Worm (Caenorhabditis elegans) whole organism, young adult: ENCODE data around the gene trpp-6.

ENCODE experiments used
- B0035.1 ChIP-seq: sonication (generic microtip); optimal IDR thresholded peaks from 2 replicates; lab custom pipeline; 2016; ENCODE audit warnings: missing genetic modification characterization, mild to moderate bottlenecking, missing compliant biosample characterization, missing genotype, missing genetic modification reagents
- B0261.1 ChIP-seq: sonication (generic microtip); optimal IDR thresholded peaks from 2 replicates; lab custom pipeline; 2016; ENCODE audit warnings: mild to moderate bottlenecking, missing genetic modification characterization, moderate library complexity, missing compliant biosample characterization
- B0336.3 ChIP-seq: fragments of 200-800 bp; sonication (Bioruptor generic); IDR thresholded peaks from 2 replicates; pipeline ENCODE4 v1.3.6; 2022; ENCODE audit warnings: missing genetic modification characterization, missing compliant biosample characterization
- D2030.7 ChIP-seq: fragments of 200-800 bp; sonication (Bioruptor generic); IDR thresholded peaks from 2 replicates; pipeline ENCODE4 v1.3.6; 2022; ENCODE audit warnings: missing genetic modification reagents, missing genetic modification characterization, missing compliant biosample characterization
- F23B12.7 ChIP-seq: sonication (generic microtip); optimal IDR thresholded peaks from 2 replicates; lab custom pipeline; 2017; ENCODE audit warnings: missing genetic modification characterization, mild to moderate bottlenecking, missing compliant biosample characterization, antibody characterized with exemption, moderate library complexity; ENCODE audit not compliant: insufficient read depth
- F49E8.2 ChIP-seq: sonication (generic microtip); optimal IDR thresholded peaks from 3 replicates; lab custom pipeline; 2017; ENCODE audit warnings: missing genetic modification characterization, mild to moderate bottlenecking, missing compliant biosample characterization, antibody characterized with exemption, moderate library complexity; ENCODE audit not compliant: insufficient read depth
- F52B5.7 ChIP-seq: sonication (generic microtip); optimal IDR thresholded peaks from 2 replicates; lab custom pipeline; 2016; ENCODE audit warnings: mild to moderate bottlenecking, missing genetic modification characterization, missing compliant biosample characterization
- K11D2.4 ChIP-seq: fragments of 200-800 bp; sonication (Bioruptor generic); IDR thresholded peaks from 2 replicates; pipeline ENCODE4 v1.3.6; 2022; ENCODE audit warnings: missing genetic modification reagents, missing genetic modification characterization, missing compliant biosample characterization
- T26A5.8 ChIP-seq: sonication (generic microtip); optimal IDR thresholded peaks from 2 replicates; lab custom pipeline; 2016; ENCODE audit warnings: missing genetic modification characterization, missing compliant biosample characterization
- Y53G8AR.9 ChIP-seq: fragments of 200-800 bp; sonication (Bioruptor generic); conservative IDR thresholded peaks from 2 replicates; pipeline ENCODE4 v1.3.6; 2022; ENCODE audit warnings: missing genetic modification reagents, missing genetic modification characterization, missing compliant biosample characterization
- Y67H2A.10 ChIP-seq: fragments of 200-800 bp; sonication (Bioruptor generic); conservative IDR thresholded peaks from 2 replicates; pipeline ENCODE4 v1.3.6; 2022; ENCODE audit warnings: missing genetic modification reagents, missing genetic modification characterization, missing compliant biosample characterization
- Y95B8A.8 ChIP-seq: fragments of 200-800 bp; sonication (Bioruptor generic); IDR thresholded peaks from 2 replicates; pipeline ENCODE4 v1.3.6; 2022; ENCODE audit warnings: missing genetic modification reagents, missing genetic modification characterization, missing compliant biosample characterization
- aptf-2 ChIP-seq: fragments of 200-800 bp; sonication (Bioruptor generic); conservative IDR thresholded peaks from 2 replicates; pipeline ENCODE4 v1.3.6; 2022; ENCODE audit warnings: missing genetic modification reagents, missing genetic modification characterization, missing compliant biosample characterization
- athp-1 ChIP-seq: sonication (generic microtip); optimal IDR thresholded peaks from 2 replicates; lab custom pipeline; 2017; ENCODE audit warnings: mild to moderate bottlenecking, missing genetic modification characterization, missing compliant biosample characterization
- attf-6 ChIP-seq: fragments of 200-800 bp; sonication (Bioruptor generic); IDR thresholded peaks from 2 replicates; pipeline ENCODE4 v1.3.6; 2022; ENCODE audit warnings: missing genetic modification reagents, missing genetic modification characterization, missing compliant biosample characterization
- bed-1 ChIP-seq: fragments of 200-800 bp; sonication (Bioruptor generic); IDR thresholded peaks from 2 replicates; pipeline ENCODE4 v1.3.6; 2022; ENCODE audit warnings: missing genetic modification reagents, missing genetic modification characterization, missing compliant biosample characterization
- bed-2 ChIP-seq: fragments of 200-800 bp; sonication (Bioruptor generic); IDR thresholded peaks from 2 replicates; pipeline ENCODE4 v1.3.6; 2022; ENCODE audit warnings: missing genetic modification reagents, missing genetic modification characterization, missing compliant biosample characterization
- ccch-3 ChIP-seq: fragments of 200-800 bp; sonication (Bioruptor generic); optimal IDR thresholded peaks from 2 replicates; lab custom pipeline; 2018; ENCODE audit warnings: mild to moderate bottlenecking, missing genetic modification characterization, missing compliant biosample characterization
- cebp-1 ChIP-seq, 2 experiments: fragments of 200-800 bp in 1 of 2; sonication (Bioruptor generic) in 1 of 2; sonication (generic microtip) in 1 of 2; IDR thresholded peaks in 1 of 2; optimal IDR thresholded peaks in 1 of 2; 2 replicates each; pipeline versions ENCODE4 v1.3.6 to Lab custom; 2017 to 2022; ENCODE audit warnings: missing compliant biosample characterization in 2 of 2, missing genetic modification characterization in 2 of 2, mild to moderate bottlenecking in 1 of 2, missing genetic modification reagents in 1 of 2, moderate library complexity in 1 of 2
- cebp-2 ChIP-seq: fragments of 200-800 bp; sonication (Bioruptor generic); IDR thresholded peaks from 2 replicates; pipeline ENCODE4 v1.3.6; 2022; ENCODE audit warnings: missing genetic modification characterization, missing compliant biosample characterization
- ceh-100 ChIP-seq: fragments of 200-800 bp; sonication (Bioruptor generic); IDR thresholded peaks from 2 replicates; pipeline ENCODE4 v1.3.6; 2022; ENCODE audit warnings: missing genetic modification reagents, missing genetic modification characterization, missing compliant biosample characterization
- ceh-27 ChIP-seq: fragments of 200-800 bp; sonication (Bioruptor generic); optimal IDR thresholded peaks from 2 replicates; lab custom pipeline; 2018; ENCODE audit warnings: mild to moderate bottlenecking, missing genetic modification characterization, moderate library complexity, missing compliant biosample characterization
- ceh-79 ChIP-seq: sonication (generic microtip); optimal IDR thresholded peaks from 2 replicates; lab custom pipeline; 2017; ENCODE audit warnings: mild to moderate bottlenecking, missing genetic modification characterization, missing compliant biosample characterization
- ceh-91 ChIP-seq: fragments of 200-800 bp; sonication (Bioruptor generic); IDR thresholded peaks from 2 replicates; pipeline ENCODE4 v1.3.6; 2022; ENCODE audit warnings: missing genetic modification reagents, missing genetic modification characterization, missing compliant biosample characterization
- efl-1 ChIP-seq: fragments of 150-350 bp; optimal IDR thresholded peaks from 2 replicates; lab custom pipeline; 2014; ENCODE audit warnings: missing biosample characterization, missing genetic modification reagents, missing genetic modification characterization
- egl-18 ChIP-seq: fragments of 200-800 bp; sonication (Bioruptor generic); IDR thresholded peaks from 2 replicates; pipeline ENCODE4 v1.3.6; 2022; ENCODE audit warnings: missing genetic modification reagents, missing genetic modification characterization, missing compliant biosample characterization
- ets-4 ChIP-seq: fragments of 200-800 bp; sonication (Bioruptor generic); optimal IDR thresholded peaks from 2 replicates; lab custom pipeline; 2018; ENCODE audit warnings: mild to moderate bottlenecking, missing genetic modification characterization, missing compliant biosample characterization
- fkh-3 ChIP-seq: sonication (generic microtip); optimal IDR thresholded peaks from 2 replicates; lab custom pipeline; 2016; ENCODE audit warnings: mild to moderate bottlenecking, missing genetic modification characterization, missing compliant biosample characterization
- gei-17 ChIP-seq: fragments of 200-800 bp; sonication (Bioruptor generic); optimal IDR thresholded peaks from 2 replicates; lab custom pipeline; 2018; ENCODE audit warnings: mild to moderate bottlenecking, missing genetic modification characterization, missing compliant biosample characterization
- hlh-12 ChIP-seq: sonication (generic microtip); optimal IDR thresholded peaks from 2 replicates; lab custom pipeline; 2016; ENCODE audit warnings: missing genetic modification characterization, missing compliant biosample characterization
- hrde-1 ChIP-seq: sonication (generic microtip); optimal IDR thresholded peaks from 2 replicates; lab custom pipeline; 2016; ENCODE audit warnings: missing genetic modification characterization, mild to moderate bottlenecking, missing compliant biosample characterization, moderate library complexity, missing genotype, missing genetic modification reagents, borderline replicate concordance
- lag-1 ChIP-seq: fragments of 200-800 bp; sonication (Bioruptor generic); IDR thresholded peaks from 2 replicates; pipeline ENCODE4 v1.3.6; 2022; ENCODE audit warnings: missing genetic modification reagents, missing genetic modification characterization, missing compliant biosample characterization
- lin-26 ChIP-seq: fragments of 200-800 bp; sonication (Bioruptor generic); IDR thresholded peaks from 2 replicates; pipeline ENCODE4 v1.3.6; 2022; ENCODE audit warnings: missing genetic modification reagents, missing genetic modification characterization, missing compliant biosample characterization
- lir-1 ChIP-seq: fragments of 200-800 bp; sonication (Bioruptor generic); conservative IDR thresholded peaks from 2 replicates; pipeline ENCODE4 v1.3.6; 2022; ENCODE audit warnings: missing genetic modification reagents, missing genetic modification characterization, missing compliant biosample characterization
- mcd-1 ChIP-seq: fragments of 200-800 bp; sonication (Bioruptor generic); IDR thresholded peaks from 2 replicates; pipeline ENCODE4 v1.3.6; 2022; ENCODE audit warnings: missing genetic modification reagents, missing genetic modification characterization, missing compliant biosample characterization
- mxl-1 ChIP-seq: sonication (generic microtip); optimal IDR thresholded peaks from 2 replicates; lab custom pipeline; 2016; ENCODE audit warnings: missing genetic modification characterization, missing compliant biosample characterization
- nfyb-1 ChIP-seq: fragments of 200-800 bp; sonication (Bioruptor generic); IDR thresholded peaks from 2 replicates; pipeline ENCODE4 v1.3.6; 2022; ENCODE audit warnings: missing genetic modification reagents, missing genetic modification characterization, missing compliant biosample characterization
- nhr-80 ChIP-seq: sonication (generic microtip); optimal IDR thresholded peaks from 2 replicates; lab custom pipeline; 2016; ENCODE audit warnings: missing genetic modification characterization, missing compliant biosample characterization
- pbrm-1 ChIP-seq: fragments of 200-800 bp; sonication (Bioruptor generic); IDR thresholded peaks from 2 replicates; pipeline ENCODE4 v1.3.6; 2022; ENCODE audit warnings: missing genetic modification reagents, missing genetic modification characterization, missing compliant biosample characterization
- snpc-1.3 ChIP-seq: sonication (generic microtip); optimal IDR thresholded peaks from 2 replicates; lab custom pipeline; 2017; ENCODE audit warnings: missing genetic modification characterization, mild to moderate bottlenecking, missing compliant biosample characterization, antibody characterized with exemption, moderate library complexity, missing genotype, missing genetic modification reagents; ENCODE audit not compliant: insufficient read depth
- xnd-1 ChIP-seq: sonication (generic microtip); optimal IDR thresholded peaks from 2 replicates; lab custom pipeline; 2016; ENCODE audit warnings: missing genotype, missing genetic modification reagents, missing genetic modification characterization, missing compliant biosample characterization
- zfh-2 ChIP-seq: fragments of 200-800 bp; sonication (Bioruptor generic); conservative IDR thresholded peaks from 2 replicates; pipeline ENCODE4 v1.3.6; 2022; ENCODE audit warnings: missing genetic modification reagents, missing genetic modification characterization, missing compliant biosample characterization
- ztf-26 ChIP-seq: sonication (generic microtip); optimal IDR thresholded peaks from 2 replicates; lab custom pipeline; 2017; ENCODE audit warnings: missing genetic modification characterization, missing compliant biosample characterization
- ztf-3 ChIP-seq: fragments of 200-800 bp; sonication (Bioruptor generic); optimal IDR thresholded peaks from 2 replicates; lab custom pipeline; 2018; ENCODE audit warnings: mild to moderate bottlenecking, missing genetic modification characterization, missing compliant biosample characterization
- ztf-6 ChIP-seq: fragments of 200-800 bp; sonication (Bioruptor generic); IDR thresholded peaks from 2 replicates; pipeline ENCODE4 v1.3.6; 2022; ENCODE audit warnings: missing genetic modification reagents, missing genetic modification characterization, missing compliant biosample characterization

The trpp-6 gene

ce11 chrV:9978425-9978824, 13.3 kb upstream of the trpp-6 start (continued):
- TF ChIP-seq egl-18 (GFP tag; lab: Robert Waterston, UW) = peak; percentile 71; the same call in 1 of the 2 replicates
- TF ChIP-seq xnd-1 (tag; lab: Kevin White, UChicago) = no peak
- TF ChIP-seq B0336.3 (GFP tag; lab: Robert Waterston, UW) = peak; percentile 84
- no peak for TF ChIP-seq ztf-6
- TF ChIP-seq ztf-3 (GFP tag; lab: Kevin White, UChicago) = no peak
- no peak for TF ChIP-seq Y67H2A.10 (GFP tag; lab: Robert Waterston, UW)
- 0 out of 2 replicates have a peak, but pooled peaks have one; percentile 11 for TF ChIP-seq attf-6 (GFP tag; lab: Robert Waterston, UW)
- TF ChIP-seq athp-1 (tag; lab: Kevin White, UChicago) = peak; percentile 33
- TF ChIP-seq F49E8.2 = peak; percentile 63
- TF ChIP-seq fkh-3 = no peak
- TF ChIP-seq ceh-91 (GFP tag; lab: Robert Waterston, UW) = no peak
- TF ChIP-seq nfyb-1 (GFP tag; lab: Robert Waterston, UW) = 0 out of 2 replicates have a peak, but pooled peaks have one; percentile 47
- TF ChIP-seq ccch-3 = no peak
- peak; percentile 21 for TF ChIP-seq hrde-1
- TF ChIP-seq aptf-2 (GFP tag; lab: Robert Waterston, UW) = no peak
- TF ChIP-seq F23B12.7 = no peak
- TF ChIP-seq efl-1 (GFP tag; lab: Kevin White, UChicago) = no peak
- no peak for TF ChIP-seq lag-1 (GFP tag; lab: Robert Waterston, UW)
- TF ChIP-seq ceh-79 (tag; lab: Kevin White, UChicago) = no peak
- TF ChIP-seq T26A5.8 (tag; lab: Kevin White, UChicago) = no peak
- no peak for TF ChIP-seq hlh-12
- no peak for TF ChIP-seq Y95B8A.8 (GFP tag; lab: Robert Waterston, UW)
- TF ChIP-seq ceh-27 = peak; percentile 39
- no peak for TF ChIP-seq ztf-26 (tag; lab: Kevin White, UChicago)
- TF ChIP-seq bed-1 (GFP tag; lab: Robert Waterston, UW) = no peak
- TF ChIP-seq B0261.1 = no peak
- TF ChIP-seq mcd-1 (GFP tag; lab: Robert Waterston, UW) = peak; percentile 38; the same call in 1 of the 2 replicates
- TF ChIP-seq nhr-80 (tag; lab: Kevin White, UChicago) = no peak
- no peak for TF ChIP-seq F52B5.7 (tag; lab: Kevin White, UChicago)
- peak; percentile 58; the same call in 1 of the 2 replicates for TF ChIP-seq pbrm-1 (GFP tag; lab: Robert Waterston, UW)
- TF ChIP-seq Y53G8AR.9 (GFP tag; lab: Robert Waterston, UW) = 0 out of 2 replicates have a peak, but pooled peaks have one; percentile 14
- no peak for TF ChIP-seq mxl-1 (tag; lab: Kevin White, UChicago)
- TF ChIP-seq cebp-2 (GFP tag; lab: Robert Waterston, UW) = no peak
- TF ChIP-seq ets-4 = no peak
- TF ChIP-seq zfh-2 (GFP tag; lab: Robert Waterston, UW) = peak; percentile 51
- peak; percentile 41 for TF ChIP-seq D2030.7 (GFP tag; lab: Robert Waterston, UW)
- no peak for TF ChIP-seq bed-2 (GFP tag; lab: Robert Waterston, UW)
- TF ChIP-seq ceh-100 (GFP tag; lab: Robert Waterston, UW) = peak; percentile 18; the same call in 1 of the 2 replicates
- no peak for TF ChIP-seq lir-1
- no peak for TF ChIP-seq gei-17 (GFP tag; lab: Kevin White, UChicago)
- TF ChIP-seq cebp-1 (GFP tag; IDR thresholded peaks at IDR 0.05; lab: Robert Waterston, UW) = no peak
- TF ChIP-seq cebp-1 (tag; optimal IDR thresholded peaks at IDR 0.05; lab: Kevin White, UChicago) = peak; percentile 46
- no peak for TF ChIP-seq K11D2.4
- TF ChIP-seq snpc-1.3 (tag; lab: Kevin White, UChicago) = no peak
- no peak for TF ChIP-seq B0035.1 (tag; lab: Kevin White, UChicago)
- TF ChIP-seq lin-26 (GFP tag; lab: Robert Waterston, UW) = peak; percentile 45; the same call in 1 of the 2 replicates
